Fruit fly (Drosophila melanogaster) S2 (cell line): ENCODE data around the gene CG34057.

ENCODE experiments used
- CG8478 ChIP-seq: fragments of >200 bp; optimal IDR thresholded peaks from 2 replicates; lab custom pipeline; 2018
- CTCF ChIP-seq, 2 experiments: fragments of >200 bp; optimal IDR thresholded peaks; 2 replicates each; lab custom pipeline; 2018

CG34057 gene

dm6 chr3L:882236-882891 lies 14.8 kb upstream of the CG34057 start:
- no peak for TF ChIP-seq CG8478
- no peak for TF ChIP-seq CTCF (optimal IDR thresholded peaks at IDR 0.05; lab: Kevin White, UChicago)

dm6 chr3L:882892-883255 lies 14.3 kb upstream of the CG34057 start:
- TF ChIP-seq CTCF (optimal IDR thresholded peaks at IDR 0.05; lab: Kevin White, UChicago) (peak; percentile 84 to 88), CG8478 (no peak)

- no peak for TF ChIP-seq CG8478
- no peak for TF ChIP-seq CTCF (optimal IDR thresholded peaks at IDR 0.05; lab: Kevin White, UChicago)
Measured at dm6 chr3L:883786-884185, 13.4 kb upstream of the CG34057 start.

DNA sequence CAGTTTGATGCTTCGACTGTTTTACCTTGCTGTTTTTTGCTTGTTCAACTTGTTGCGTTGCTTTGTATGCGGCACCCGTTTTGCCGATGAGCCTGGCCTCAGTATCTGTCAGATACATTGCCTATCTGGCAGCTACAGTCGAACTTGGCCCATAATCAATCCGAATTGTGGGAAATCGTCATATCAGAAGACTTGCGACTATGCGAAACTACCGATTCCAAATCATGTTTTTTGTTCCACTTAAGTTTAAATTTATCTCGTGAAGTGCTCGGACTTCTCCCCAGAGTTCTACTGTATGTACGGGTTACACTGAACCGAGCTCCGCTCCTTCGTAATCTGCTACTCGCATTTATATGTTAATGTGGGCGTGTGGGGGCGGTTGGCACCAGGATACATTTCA lies 12.9 kb upstream of the CG34057 start:
- no peak for TF ChIP-seq CTCF (optimal IDR thresholded peaks at IDR 0.05; lab: Kevin White, UChicago)
- no peak for TF ChIP-seq CG8478

- TF ChIP-seq CTCF (optimal IDR thresholded peaks at IDR 0.05; lab: Kevin White, UChicago) = no peak
- TF ChIP-seq CG8478 = no peak
Measured at dm6 chr3L:885006-885405, 12.2 kb upstream of the CG34057 start.

dm6 chr3L:885624-886257 lies 11.4 kb upstream of the CG34057 start:
- TF ChIP-seq CTCF (optimal IDR thresholded peaks at IDR 0.05; lab: Kevin White, UChicago) (no peak), CG8478 (no peak)

DNA sequence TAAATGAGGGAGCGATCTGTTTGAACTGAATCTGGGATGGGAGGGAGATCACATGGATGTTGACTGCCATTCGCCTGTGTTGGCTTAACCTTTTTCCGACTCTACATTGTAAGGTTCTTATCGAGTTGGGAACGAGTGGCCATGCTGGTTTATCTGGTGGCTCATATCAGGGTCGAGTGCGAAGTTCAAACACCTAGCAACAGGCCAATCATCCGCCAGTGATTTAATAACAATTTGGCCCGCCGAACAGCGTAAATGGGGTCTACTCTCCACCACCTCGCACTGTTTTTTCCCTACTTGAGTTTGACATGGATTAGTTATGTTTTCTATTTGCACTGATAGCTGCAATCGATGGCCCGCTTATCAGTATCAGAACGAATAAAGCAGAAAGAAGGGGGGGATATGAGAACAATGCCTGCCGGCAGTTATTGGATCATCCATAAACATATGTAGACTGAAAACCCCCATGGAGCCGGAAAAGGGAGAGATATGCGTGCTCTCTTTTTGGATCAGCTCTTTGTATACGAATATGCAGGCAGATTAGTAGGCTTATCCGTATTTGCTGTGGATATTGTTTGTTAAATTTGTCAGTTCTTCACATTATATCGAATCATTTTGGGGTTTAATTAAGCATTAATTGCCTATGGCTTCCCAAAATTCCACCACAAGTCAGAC lies 9.6 kb upstream of the CG34057 start:
- TF ChIP-seq CTCF (optimal IDR thresholded peaks at IDR 0.05; lab: Kevin White, UChicago) = no peak
- TF ChIP-seq CG8478 = no peak

dm6 chr3L:888372-888771 lies 8.8 kb upstream of the CG34057 start:
- TF ChIP-seq CTCF (optimal IDR thresholded peaks at IDR 0.05; lab: Kevin White, UChicago) (no peak), CG8478 (no peak)

dm6 chr3L:895314-895980 lies 1.7 kb upstream of the CG34057 start, which contains the start of gene CG34056:
Gene CG34056 (plus strand): TSS chr3L:895951.
- TF ChIP-seq CTCF (optimal IDR thresholded peaks at IDR 0.05; lab: Kevin White, UChicago) (no peak), CG8478 (no peak)

dm6 chr3L:899304-899703 lies 2.1 kb downstream of the CG34057 start:
- TF ChIP-seq CTCF (optimal IDR thresholded peaks at IDR 0.05; lab: Kevin White, UChicago) = no peak
- no peak for TF ChIP-seq CG8478

DNA sequence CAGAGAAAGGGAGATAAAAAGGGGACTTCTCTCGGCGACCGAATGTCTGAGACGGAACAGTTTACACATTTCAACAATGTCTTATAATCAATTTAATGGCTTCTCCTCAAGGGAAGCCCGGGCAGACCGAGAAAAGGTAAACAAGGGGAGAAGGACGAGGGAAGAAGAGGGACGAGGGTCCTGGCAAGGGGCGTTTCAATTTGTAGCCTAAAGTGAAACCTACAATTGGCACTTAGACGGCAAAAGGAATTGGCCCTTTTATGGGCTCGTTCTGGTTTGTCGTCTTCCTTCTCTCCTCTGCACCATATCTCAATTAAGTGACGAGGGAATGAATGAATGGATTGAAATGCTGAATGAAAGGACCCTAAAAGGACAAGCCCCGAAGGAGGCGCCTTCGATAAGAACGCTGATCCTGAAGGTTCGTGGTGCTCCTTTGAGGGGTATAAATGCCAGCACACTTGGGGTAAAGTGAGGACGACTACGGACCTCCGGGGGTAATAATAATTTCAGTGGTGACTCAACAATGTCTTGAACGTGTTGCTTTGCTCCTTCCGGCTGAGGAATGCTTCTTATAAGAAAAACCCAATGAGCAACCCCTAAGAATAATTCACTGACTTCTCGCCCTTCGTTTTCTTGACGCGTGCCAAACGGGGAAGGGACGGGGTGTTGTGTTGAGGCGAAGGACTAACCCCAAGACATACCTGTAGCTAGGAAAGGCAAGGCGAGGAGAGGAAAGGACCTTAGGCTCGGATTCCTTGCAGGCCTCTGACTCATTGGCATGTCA lies 3.5 kb downstream of the CG34057 start:
- TF ChIP-seq CG8478 = no peak
- no peak for TF ChIP-seq CTCF (optimal IDR thresholded peaks at IDR 0.05; lab: Kevin White, UChicago)

DNA sequence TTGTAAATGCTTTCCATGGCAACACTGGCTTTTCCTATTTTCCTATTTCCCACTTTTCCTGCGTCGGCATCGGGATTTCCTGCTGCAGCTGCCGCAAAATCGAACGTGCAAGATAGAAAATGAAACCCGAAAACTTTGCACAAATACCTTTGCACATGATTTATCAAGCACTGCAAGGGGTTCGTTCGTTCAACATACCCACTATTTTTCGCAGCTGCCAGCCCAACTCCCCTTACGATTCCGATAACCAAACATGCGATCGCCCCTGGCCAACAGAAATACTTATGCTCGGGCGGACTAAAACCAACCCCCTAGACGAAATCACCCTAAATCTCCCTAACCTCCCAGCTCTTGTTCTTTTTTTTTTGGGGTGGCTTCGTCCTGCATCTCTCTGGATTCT lies 4.3 kb downstream of the CG34057 start:
- TF ChIP-seq CTCF (optimal IDR thresholded peaks at IDR 0.05; lab: Kevin White, UChicago) (no peak), CG8478 (no peak)

DNA sequence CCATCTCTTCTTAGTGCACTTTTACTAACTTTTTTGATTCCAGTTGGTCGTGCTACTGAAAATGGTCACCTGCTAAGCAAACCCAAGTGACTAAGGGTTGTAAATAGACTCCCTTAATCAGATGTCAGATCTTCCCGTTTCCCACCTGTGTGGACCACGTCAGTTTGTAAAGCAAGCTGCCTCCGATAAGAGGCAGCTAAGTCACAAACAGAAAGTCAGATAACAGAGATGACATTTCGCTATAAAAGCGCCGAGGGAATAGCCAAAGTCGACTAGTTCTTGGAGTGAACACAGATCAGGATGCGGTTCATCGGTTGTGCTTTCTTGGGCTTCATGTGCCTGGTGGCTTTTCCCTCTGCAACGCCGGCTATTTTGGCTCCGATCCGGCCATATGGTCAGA lies 5.4 kb downstream of the CG34057 start, which contains the start of gene mat:
Gene mat (plus strand): TSS at position 301 of the 400 bp plus-strand sequence.
- no peak for TF ChIP-seq CTCF (optimal IDR thresholded peaks at IDR 0.05; lab: Kevin White, UChicago)
- TF ChIP-seq CG8478 = no peak

DNA sequence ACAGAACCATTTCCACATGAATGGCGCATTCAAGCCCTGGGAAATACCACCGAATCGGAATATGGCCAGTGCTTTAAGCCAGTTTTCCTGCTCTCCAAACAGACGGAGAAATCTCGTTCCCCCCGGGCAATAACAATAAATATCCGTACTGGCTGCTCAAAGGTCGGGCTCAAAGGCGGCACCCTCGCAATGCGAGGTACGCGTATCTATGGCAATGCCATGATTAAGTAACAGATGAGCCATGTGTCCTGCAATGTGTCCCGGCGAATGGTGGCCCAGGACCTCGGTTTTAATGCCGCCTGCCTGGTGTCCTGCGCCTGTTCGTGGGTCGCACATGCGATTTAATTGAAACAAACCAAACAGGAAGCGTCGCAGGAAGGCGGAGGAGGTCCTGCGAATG lies 6.7 kb downstream of the CG34057 start:
- TF ChIP-seq CTCF (optimal IDR thresholded peaks at IDR 0.05; lab: Kevin White, UChicago) (no peak), CG8478 (no peak)

DNA sequence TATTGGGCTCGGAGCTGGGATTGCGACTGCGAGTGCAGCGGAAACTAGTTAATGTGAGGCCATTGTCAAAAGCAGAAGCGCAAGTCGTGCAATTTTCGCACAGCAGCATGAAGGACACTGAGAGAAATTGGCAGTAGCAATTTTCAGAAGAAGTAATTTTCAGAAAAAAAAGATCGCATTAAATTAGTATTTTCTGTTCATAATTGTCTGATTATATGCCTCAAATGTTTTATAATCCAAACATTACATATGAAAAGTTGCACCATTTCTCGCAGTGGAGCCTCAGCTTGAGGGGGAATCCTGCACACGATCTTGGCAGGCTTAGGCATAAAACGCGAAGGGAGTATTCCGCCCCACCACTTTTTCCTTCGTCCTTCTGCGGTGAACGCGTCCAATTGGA lies 7.2 kb downstream of the CG34057 start:
- TF ChIP-seq CTCF (optimal IDR thresholded peaks at IDR 0.05; lab: Kevin White, UChicago) (no peak), CG8478 (no peak)
